Fruit fly (Drosophila melanogaster): ENCODE measurements around the gene REPTOR-BP.

dm6 chr2L:10269854-10270253 lies 5.9 kb downstream of the REPTOR-BP start, which contains the start of gene Mulk:
- TF ChIP-seq psq (optimal IDR thresholded peaks at IDR 0.05) (no peak), Myc (optimal IDR thresholded peaks at IDR 0.05) (no peak)

All from Kc167 (cell line).